Fruit fly (Drosophila melanogaster) whole organism, embryonic: ENCODE data around the gene CG32816.
A peak's percentile ranks its signal among the peaks of the same experiment; 100 is the strongest.

ENCODE experiments used
- Atf6 ChIP-seq: fragments of 200-800 bp; sonication (Bioruptor generic); IDR thresholded peaks from 2 replicates; pipeline ENCODE4 v1.3.6; 2022; ENCODE audit warnings: missing biosample characterization, missing genetic modification characterization
- Blimp-1 ChIP-seq: fragments of 200-800 bp; sonication (Bioruptor generic); optimal IDR thresholded peaks from 3 replicates; lab custom pipeline; 2018; ENCODE audit warnings: missing biosample characterization, missing genetic modification characterization, mild to moderate bottlenecking, moderate library complexity, missing genetic modification reagents
- BtbVII ChIP-seq: fragments of 200-800 bp; sonication (Bioruptor generic); optimal IDR thresholded peaks from 3 replicates; lab custom pipeline; 2017; ENCODE audit warnings: missing biosample characterization, mild to moderate bottlenecking, missing genetic modification characterization
- CG10147 ChIP-seq: fragments of 200-800 bp; sonication (Bioruptor generic); optimal IDR thresholded peaks from 2 replicates; lab custom pipeline; 2019; ENCODE audit warnings: missing biosample characterization, mild to moderate bottlenecking, missing genetic modification characterization, moderate library complexity
- CG10321 ChIP-seq: fragments of 200-800 bp; sonication (Bioruptor generic); IDR thresholded peaks from 2 replicates; pipeline ENCODE4 v1.3.6; 2022; ENCODE audit warnings: missing biosample characterization, missing genetic modification characterization
- CG12071 ChIP-seq: fragments of 200-800 bp; sonication (Bioruptor generic); optimal IDR thresholded peaks from 3 replicates; lab custom pipeline; 2018; ENCODE audit warnings: missing biosample characterization, mild to moderate bottlenecking, missing genetic modification characterization
- CG1233 ChIP-seq: fragments of 200-800 bp; sonication (Bioruptor generic); optimal IDR thresholded peaks from 4 replicates; lab custom pipeline; 2018; ENCODE audit warnings: missing biosample characterization, mild to moderate bottlenecking, missing genetic modification characterization
- CG12769 ChIP-seq: fragments of 200-800 bp; sonication (Bioruptor generic); optimal IDR thresholded peaks from 2 replicates; lab custom pipeline; 2019; ENCODE audit warnings: missing biosample characterization, mild to moderate bottlenecking, missing genetic modification characterization, moderate library complexity
- CG13296 ChIP-seq: fragments of 200-800 bp; sonication (Bioruptor generic); optimal IDR thresholded peaks from 3 replicates; lab custom pipeline; 2018; ENCODE audit warnings: missing biosample characterization, mild to moderate bottlenecking, missing genetic modification characterization
- CG14667 ChIP-seq: fragments of 200-800 bp; sonication (Bioruptor generic); IDR thresholded peaks from 2 replicates; pipeline ENCODE4 v1.3.6; 2022; ENCODE audit warnings: missing biosample characterization, missing genetic modification characterization
- CG14965 ChIP-seq: fragments of 200-800 bp; sonication (Bioruptor generic); optimal IDR thresholded peaks from 2 replicates; lab custom pipeline; 2016; ENCODE audit warnings: missing biosample characterization, missing genetic modification characterization, borderline replicate concordance
- CG15011 ChIP-seq: fragments of 200-800 bp; sonication (Bioruptor generic); optimal IDR thresholded peaks from 3 replicates; lab custom pipeline; 2018; ENCODE audit warnings: missing biosample characterization, mild to moderate bottlenecking, missing genetic modification characterization
- CG15514 ChIP-seq: fragments of 200-800 bp; sonication (Bioruptor generic); optimal IDR thresholded peaks from 3 replicates; lab custom pipeline; 2017; ENCODE audit warnings: missing biosample characterization, missing genetic modification characterization, mild to moderate bottlenecking, moderate library complexity, missing genetic modification reagents
- CG15696 ChIP-seq: fragments of 200-800 bp; sonication (Bioruptor generic); optimal IDR thresholded peaks from 2 replicates; lab custom pipeline; 2019; ENCODE audit warnings: missing biosample characterization, mild to moderate bottlenecking, missing genetic modification characterization, moderate library complexity
- CG17328 ChIP-seq: fragments of 200-800 bp; sonication (Bioruptor generic); IDR thresholded peaks from 2 replicates; pipeline ENCODE4 v1.3.6; 2022; ENCODE audit warnings: missing biosample characterization, missing genetic modification characterization
- CG17359 ChIP-seq: fragments of 200-800 bp; sonication (Bioruptor generic); optimal IDR thresholded peaks from 3 replicates; lab custom pipeline; 2018; ENCODE audit warnings: missing biosample characterization, mild to moderate bottlenecking, missing genetic modification characterization, moderate library complexity
- CG18599 ChIP-seq: fragments of 200-800 bp; sonication (Bioruptor generic); optimal IDR thresholded peaks from 3 replicates; lab custom pipeline; 2017; ENCODE audit warnings: missing biosample characterization, missing genetic modification characterization, mild to moderate bottlenecking, moderate library complexity, missing genetic modification reagents
- CG31441 ChIP-seq: fragments of 200-800 bp; sonication (Bioruptor generic); IDR thresholded peaks from 2 replicates; pipeline ENCODE4 v1.3.6; 2022; ENCODE audit warnings: missing biosample characterization, missing genetic modification characterization
- CG6813 ChIP-seq: fragments of 200-800 bp; sonication (Bioruptor generic); optimal IDR thresholded peaks from 2 replicates; lab custom pipeline; 2017; ENCODE audit warnings: missing biosample characterization, missing genetic modification characterization, mild to moderate bottlenecking, moderate library complexity, missing genetic modification reagents
- CG7839 ChIP-seq: fragments of 200-800 bp; sonication (Bioruptor generic); optimal IDR thresholded peaks from 3 replicates; lab custom pipeline; 2018; ENCODE audit warnings: missing biosample characterization, mild to moderate bottlenecking, missing genetic modification characterization, moderate library complexity
- CG8359 ChIP-seq: fragments of 200-800 bp; sonication (Bioruptor generic); optimal IDR thresholded peaks from 2 replicates; lab custom pipeline; 2017; ENCODE audit warnings: missing biosample characterization, mild to moderate bottlenecking, missing genetic modification characterization, borderline replicate concordance
- CG9817 ChIP-seq: fragments of 200-800 bp; sonication (Bioruptor generic); optimal IDR thresholded peaks from 2 replicates; lab custom pipeline; 2018; ENCODE audit warnings: missing biosample characterization, mild to moderate bottlenecking, missing genetic modification characterization, moderate library complexity
- CTCF ChIP-seq: fragments of 200-800 bp; sonication (Bioruptor generic); optimal IDR thresholded peaks from 2 replicates; lab custom pipeline; 2017; ENCODE audit warnings: missing biosample characterization, mild to moderate bottlenecking, missing genetic modification characterization, moderate library complexity
- CrebB ChIP-seq: fragments of 200-800 bp; sonication (Bioruptor generic); optimal IDR thresholded peaks from 3 replicates; lab custom pipeline; 2018; ENCODE audit warnings: missing biosample characterization, mild to moderate bottlenecking, missing genetic modification characterization
- Doc2 ChIP-seq: fragments of 200-800 bp; sonication (Bioruptor generic); IDR thresholded peaks from 2 replicates; pipeline ENCODE4 v1.3.6; 2022; ENCODE audit warnings: missing biosample characterization, missing genetic modification characterization
- Fer1 ChIP-seq: fragments of 200-800 bp; sonication (Bioruptor generic); optimal IDR thresholded peaks from 2 replicates; lab custom pipeline; 2017; ENCODE audit warnings: missing biosample characterization, mild to moderate bottlenecking, missing genetic modification characterization
- Fer3 ChIP-seq: fragments of 200-800 bp; sonication (Bioruptor generic); optimal IDR thresholded peaks from 2 replicates; lab custom pipeline; 2018; ENCODE audit warnings: missing biosample characterization, mild to moderate bottlenecking, missing genetic modification characterization, moderate library complexity
- HHEX ChIP-seq: fragments of 200-800 bp; sonication (Bioruptor generic); optimal IDR thresholded peaks from 3 replicates; lab custom pipeline; 2017; ENCODE audit warnings: missing biosample characterization, mild to moderate bottlenecking, missing genetic modification characterization, missing genetic modification reagents
- HmgZ ChIP-seq: fragments of 200-800 bp; sonication (Bioruptor generic); optimal IDR thresholded peaks from 2 replicates; lab custom pipeline; 2018; ENCODE audit warnings: missing biosample characterization, mild to moderate bottlenecking, missing genetic modification characterization
- Mad ChIP-seq: fragments of 200-800 bp; sonication (Bioruptor generic); optimal IDR thresholded peaks from 2 replicates; lab custom pipeline; 2016; ENCODE audit warnings: missing biosample characterization, missing genetic modification characterization
- Med ChIP-seq: fragments of 200-800 bp; sonication (Bioruptor generic); peaks from one replicate; lab custom pipeline; 2016; ENCODE audit warnings: missing biosample characterization, missing genetic modification characterization, mild to moderate bottlenecking, inconsistent platforms, moderate library complexity
- YL-1 ChIP-seq: fragments of 200-800 bp; sonication (Bioruptor generic); optimal IDR thresholded peaks from 3 replicates; lab custom pipeline; 2017; ENCODE audit warnings: missing biosample characterization, mild to moderate bottlenecking, missing genetic modification characterization
- bab2 ChIP-seq: fragments of 200-800 bp; sonication (Bioruptor generic); optimal IDR thresholded peaks from 2 replicates; lab custom pipeline; 2016; ENCODE audit warnings: missing biosample characterization, missing genetic modification characterization
- bsh ChIP-seq, 2 experiments: fragments of 200-800 bp; sonication (Bioruptor generic); optimal IDR thresholded peaks; 2 replicates each; lab custom pipeline; 2017 to 2018; ENCODE audit warnings: mild to moderate bottlenecking in 2 of 2, missing biosample characterization in 2 of 2, missing genetic modification characterization in 2 of 2, moderate library complexity in 1 of 2
- cas ChIP-seq: fragments of 200-800 bp; sonication (Bioruptor generic); IDR thresholded peaks from 2 replicates; pipeline ENCODE4 v1.3.6; 2022; ENCODE audit warnings: missing biosample characterization, missing genetic modification characterization
- caup ChIP-seq: fragments of 200-800 bp; sonication (Bioruptor generic); optimal IDR thresholded peaks from 3 replicates; lab custom pipeline; 2017; ENCODE audit warnings: missing biosample characterization, mild to moderate bottlenecking, missing genetic modification characterization, moderate library complexity; ENCODE audit not compliant: severe bottlenecking
- da ChIP-seq: fragments of 200-800 bp; sonication (Bioruptor generic); optimal IDR thresholded peaks from 2 replicates; lab custom pipeline; 2016; ENCODE audit warnings: missing biosample characterization, missing genetic modification characterization
- gem ChIP-seq: fragments of 200-800 bp; sonication (Bioruptor generic); optimal IDR thresholded peaks from 2 replicates; lab custom pipeline; 2019; ENCODE audit warnings: missing biosample characterization, mild to moderate bottlenecking, missing genetic modification characterization, moderate library complexity
- lab ChIP-seq: fragments of 200-800 bp; sonication (Bioruptor generic); optimal IDR thresholded peaks from 3 replicates; lab custom pipeline; 2017; ENCODE audit warnings: missing biosample characterization, missing genetic modification characterization, mild to moderate bottlenecking, moderate library complexity, missing genetic modification reagents
- pum ChIP-seq: fragments of 200-800 bp; sonication (Bioruptor generic); optimal IDR thresholded peaks from 2 replicates; lab custom pipeline; 2016; ENCODE audit warnings: missing biosample characterization, missing genetic modification characterization
- tup ChIP-seq: fragments of 200-800 bp; sonication (Bioruptor generic); optimal IDR thresholded peaks from 2 replicates; lab custom pipeline; 2016; ENCODE audit warnings: missing biosample characterization, mild to moderate bottlenecking, missing genetic modification characterization, moderate library complexity
- unpg ChIP-seq: fragments of 200-800 bp; sonication (Bioruptor generic); optimal IDR thresholded peaks from 3 replicates; lab custom pipeline; 2018; ENCODE audit warnings: missing biosample characterization, mild to moderate bottlenecking, missing genetic modification characterization, moderate library complexity

Gene CG32816

dm6 chrX:515676-516075, 45.1 kb upstream of the CG32816 start (continued):
- TF ChIP-seq CG9817 (tag; lab: Kevin White, UChicago) (no peak), CG31441 (GFP tag; lab: Robert Waterston, UW) (no peak), CG8359 (GFP tag; lab: Kevin White, UChicago) (no peak), CG12769 (peak; percentile 55), CG18599 (GFP tag; lab: Kevin White, UChicago) (peak; percentile 44), gem (peak; percentile 36), CG14667 (GFP tag; lab: Robert Waterston, UW) (no peak), bab2 (GFP tag; lab: Kevin White, UChicago) (peak; percentile 33), pum (GFP tag; lab: Kevin White, UChicago) (no peak), CG7839 (peak; percentile 13), unpg (GFP tag; lab: Kevin White, UChicago) (peak; percentile 16), Fer1 (GFP tag; lab: Kevin White, UChicago) (peak; percentile 36), tup (GFP tag; lab: Kevin White, UChicago) (no peak), Med (GFP tag; lab: Kevin White, UChicago) (peak; percentile 82), CG15514 (GFP tag; lab: Kevin White, UChicago) (peak; percentile 57), CG12071 (GFP tag; lab: Kevin White, UChicago) (peak; percentile 28), CTCF (GFP tag; lab: Kevin White, UChicago) (no peak), Doc2 (GFP tag; lab: Robert Waterston, UW) (no peak), BtbVII (GFP tag; lab: Kevin White, UChicago) (peak; percentile 17), HHEX (GFP tag; lab: Kevin White, UChicago) (peak; percentile 57), CG15696 (tag; lab: Kevin White, UChicago) (no peak), Fer3 (tag; lab: Kevin White, UChicago) (peak; percentile 45), CG10321 (no peak), Blimp-1 (peak; percentile 32), CG10147 (GFP tag; lab: Kevin White, UChicago) (no peak), HmgZ (tag; lab: Kevin White, UChicago) (peak; percentile 8), CG6813 (GFP tag; lab: Kevin White, UChicago) (peak; percentile 69), YL-1 (GFP tag; lab: Kevin White, UChicago) (no peak), caup (GFP tag; lab: Kevin White, UChicago) (peak; percentile 66), CG17328 (GFP tag; lab: Robert Waterston, UW) (no peak), bsh (GFP tag; optimal IDR thresholded peaks at IDR 0.05; lab: Kevin White, UChicago) (peak in 1 of 2 experiments; percentile 35), lab (peak; percentile 78), CG14965 (GFP tag; lab: Kevin White, UChicago) (no peak), CG13296 (GFP tag; lab: Kevin White, UChicago) (peak; percentile 54), CG17359 (peak; percentile 35), Mad (GFP tag; lab: Kevin White, UChicago) (no peak), da (GFP tag; lab: Kevin White, UChicago) (no peak), CG1233 (peak; percentile 12), CrebB (tag; lab: Kevin White, UChicago) (peak; percentile 35), Atf6 (GFP tag; lab: Robert Waterston, UW) (peak; percentile 22; the same call in 1 of the 2 replicates), cas (GFP tag; lab: Robert Waterston, UW) (no peak), CG15011 (GFP tag; lab: Kevin White, UChicago) (peak; percentile 40)
